Fruit fly (Drosophila melanogaster) whole organism, wandering third instar larva: ENCODE measurements around the gene Agpat2.

Experiments used
- Abd-B ChIP-seq: fragments of >200 bp; optimal IDR thresholded peaks from 2 replicates; lab custom pipeline; 2017; ENCODE audit warnings: missing biosample characterization, missing genetic modification characterization
- CG32264 ChIP-seq: fragments of 200-800 bp; sonication (Bioruptor generic); optimal IDR thresholded peaks from 2 replicates; lab custom pipeline; 2016; ENCODE audit warnings: missing biosample characterization, missing genetic modification characterization
- CG9705 ChIP-seq: fragments of 200-800 bp; sonication (Bioruptor generic); optimal IDR thresholded peaks from 2 replicates; lab custom pipeline; 2018; ENCODE audit warnings: missing biosample characterization, mild to moderate bottlenecking, missing genetic modification characterization
- CrebA ChIP-seq: fragments of 200-800 bp; sonication (Bioruptor generic); optimal IDR thresholded peaks from 2 replicates; lab custom pipeline; 2016; ENCODE audit warnings: missing biosample characterization, mild to moderate bottlenecking, missing genetic modification characterization, borderline replicate concordance
- Dfd ChIP-seq: fragments of >200 bp; optimal IDR thresholded peaks from 2 replicates; lab custom pipeline; 2017; ENCODE audit warnings: missing biosample characterization, missing genetic modification characterization
- Dif ChIP-seq: fragments of 200-275, 200-300 bp; sonication (Bioruptor generic); optimal IDR thresholded peaks from 2 replicates; lab custom pipeline; 2018; ENCODE audit warnings: missing biosample characterization, missing genetic modification characterization; ENCODE audit not compliant: partially characterized antibody
- GATAd ChIP-seq: sonication (Bioruptor generic); optimal IDR thresholded peaks from 2 replicates; lab custom pipeline; 2016; ENCODE audit warnings: missing biosample characterization, missing genetic modification characterization
- HLH106 ChIP-seq: fragments of 200-800 bp; optimal IDR thresholded peaks from 3 replicates; lab custom pipeline; 2019; ENCODE audit warnings: missing biosample characterization, mild to moderate bottlenecking, missing genetic modification characterization, moderate library complexity
- Hnf4 ChIP-seq: fragments of 200-800 bp; sonication (Bioruptor generic); optimal IDR thresholded peaks from 2 replicates; lab custom pipeline; 2016; ENCODE audit warnings: missing biosample characterization, mild to moderate bottlenecking, missing genetic modification characterization
- Hr78 ChIP-seq: fragments of >200 bp; optimal IDR thresholded peaks from 2 replicates; lab custom pipeline; 2017; ENCODE audit warnings: missing biosample characterization, missing genetic modification characterization
- Hr83 ChIP-seq: fragments of 200-300 bp; sonication (Bioruptor generic); optimal IDR thresholded peaks from 2 replicates; lab custom pipeline; 2016; ENCODE audit warnings: missing biosample characterization, mild to moderate bottlenecking, missing genetic modification characterization, moderate library complexity; ENCODE audit not compliant: poor library complexity, severe bottlenecking
- Jra ChIP-seq: sonication (Bioruptor generic); optimal IDR thresholded peaks from 2 replicates; lab custom pipeline; 2016; ENCODE audit warnings: missing biosample characterization, missing genetic modification characterization
- Mio ChIP-seq: sonication (Bioruptor generic); optimal IDR thresholded peaks from 2 replicates; lab custom pipeline; 2016; ENCODE audit warnings: missing biosample characterization, missing genetic modification characterization
- Myc ChIP-seq: fragments of >200 bp; optimal IDR thresholded peaks from 2 replicates; lab custom pipeline; 2017
- N ChIP-seq: fragments of >200 bp; optimal IDR thresholded peaks from 2 replicates; lab custom pipeline; 2018; ENCODE audit warnings: missing biosample characterization, missing external identifiers, missing genetic modification characterization
- OdsH ChIP-seq: fragments of 200-800 bp; sonication (Bioruptor generic); optimal IDR thresholded peaks from 2 replicates; lab custom pipeline; 2016; ENCODE audit warnings: missing biosample characterization, mild to moderate bottlenecking, missing genetic modification characterization
- Rel ChIP-seq, 2 experiments: fragments of 200-800 bp; sonication (Bioruptor generic) in 1 of 2; optimal IDR thresholded peaks; 2 replicates in 1 of 2; 3 replicates in 1 of 2; lab custom pipeline; 2016 to 2019; ENCODE audit warnings: mild to moderate bottlenecking in 2 of 2, missing biosample characterization in 2 of 2, missing genetic modification characterization in 2 of 2, moderate library complexity in 1 of 2
- Sp1 ChIP-seq: fragments of 200-800 bp; sonication (Bioruptor generic); optimal IDR thresholded peaks from 3 replicates; lab custom pipeline; 2019; ENCODE audit warnings: missing biosample characterization, mild to moderate bottlenecking, missing genetic modification characterization, moderate library complexity
- Vsx2 ChIP-seq: fragments of 200-300, 225-300 bp; sonication (Bioruptor generic); optimal IDR thresholded peaks from 2 replicates; lab custom pipeline; 2018; ENCODE audit warnings: missing biosample characterization, missing genetic modification characterization; ENCODE audit not compliant: partially characterized antibody
- br ChIP-seq: fragments of 200-800 bp; sonication (Bioruptor generic); optimal IDR thresholded peaks from 2 replicates; lab custom pipeline; 2016; ENCODE audit warnings: missing biosample characterization, missing genetic modification characterization
- brk ChIP-seq: fragments of 200-800 bp; sonication (Bioruptor generic); optimal IDR thresholded peaks from 2 replicates; lab custom pipeline; 2016; ENCODE audit warnings: missing biosample characterization, mild to moderate bottlenecking, missing genetic modification characterization
- dl ChIP-seq, 2 experiments: fragments of 175-275, 200-275 bp in 1 of 2; fragments of 200-275 bp in 1 of 2; sonication (Bioruptor generic); optimal IDR thresholded peaks; lab custom pipeline; 2018; ENCODE audit warnings: mild to moderate bottlenecking in 2 of 2, missing biosample characterization in 2 of 2, missing genetic modification characterization in 2 of 2, moderate library complexity in 2 of 2; ENCODE audit not compliant: partially characterized antibody in 2 of 2, insufficient read depth in 1 of 2
- dmrt93B ChIP-seq: fragments of 200-800 bp; sonication (Bioruptor generic); optimal IDR thresholded peaks from 2 replicates; lab custom pipeline; 2018; ENCODE audit warnings: missing biosample characterization, mild to moderate bottlenecking, missing genetic modification characterization
- dsf ChIP-seq: sonication (Bioruptor generic); optimal IDR thresholded peaks from 2 replicates; lab custom pipeline; 2016; ENCODE audit warnings: missing biosample characterization, missing genetic modification characterization, borderline replicate concordance
- ey ChIP-seq: fragments of 200-800 bp; sonication (Bioruptor generic); optimal IDR thresholded peaks from 2 replicates; lab custom pipeline; 2016; ENCODE audit warnings: missing biosample characterization, missing genetic modification characterization
- foxo ChIP-seq, 2 experiments: fragments of 200-800 bp; sonication (Bioruptor generic); optimal IDR thresholded peaks; 2 replicates in 1 of 2; 3 replicates in 1 of 2; lab custom pipeline; 2016 to 2017; ENCODE audit warnings: missing biosample characterization in 2 of 2, missing genetic modification characterization in 2 of 2
- fru ChIP-seq: fragments of 200-800 bp; sonication (Bioruptor generic); optimal IDR thresholded peaks from 3 replicates; lab custom pipeline; 2016; ENCODE audit warnings: missing biosample characterization, mild to moderate bottlenecking, missing genetic modification characterization
- h ChIP-seq: fragments of 200-800 bp; sonication (Bioruptor generic); optimal IDR thresholded peaks from 3 replicates; lab custom pipeline; 2016; ENCODE audit warnings: missing biosample characterization, mild to moderate bottlenecking, missing genetic modification characterization
- jim ChIP-seq: fragments of 175-275, 200-325 bp; sonication (Bioruptor generic); optimal IDR thresholded peaks from 2 replicates; lab custom pipeline; 2016; ENCODE audit warnings: missing biosample characterization, mild to moderate bottlenecking, missing genetic modification characterization
- lola ChIP-seq: fragments of >200 bp; optimal IDR thresholded peaks from 2 replicates; lab custom pipeline; 2017; ENCODE audit warnings: missing biosample characterization, missing genetic modification characterization
- pan ChIP-seq: fragments of >200 bp; optimal IDR thresholded peaks from 2 replicates; lab custom pipeline; 2017
- psq ChIP-seq: fragments of 200-800 bp; sonication (Bioruptor generic); optimal IDR thresholded peaks from 3 replicates; lab custom pipeline; 2017; ENCODE audit warnings: missing biosample characterization, mild to moderate bottlenecking, missing genetic modification characterization, moderate library complexity
- rgr ChIP-seq: fragments of 200-800 bp; sonication (Bioruptor generic); optimal IDR thresholded peaks from 3 replicates; lab custom pipeline; 2016; ENCODE audit warnings: missing biosample characterization, mild to moderate bottlenecking, missing genetic modification characterization
- sage ChIP-seq: fragments of 200-800 bp; sonication (Bioruptor generic); optimal IDR thresholded peaks from 2 replicates; lab custom pipeline; 2016; ENCODE audit warnings: missing biosample characterization, mild to moderate bottlenecking, missing genetic modification characterization
- sv ChIP-seq: fragments of 200-800 bp; sonication (Bioruptor generic); optimal IDR thresholded peaks from 3 replicates; lab custom pipeline; 2016; ENCODE audit warnings: missing biosample characterization, missing genetic modification characterization
- tai ChIP-seq: sonication (Bioruptor generic); optimal IDR thresholded peaks from 2 replicates; lab custom pipeline; 2016; ENCODE audit warnings: missing biosample characterization, missing genetic modification characterization
- usp ChIP-seq: fragments of >200 bp; optimal IDR thresholded peaks from 2 replicates; lab custom pipeline; 2017; ENCODE audit warnings: missing biosample characterization, missing genetic modification characterization
- woc ChIP-seq: sonication (Bioruptor generic); optimal IDR thresholded peaks from 2 replicates; lab custom pipeline; 2016; ENCODE audit warnings: missing biosample characterization, mild to moderate bottlenecking, missing genetic modification characterization

The Agpat2 gene

DNA sequence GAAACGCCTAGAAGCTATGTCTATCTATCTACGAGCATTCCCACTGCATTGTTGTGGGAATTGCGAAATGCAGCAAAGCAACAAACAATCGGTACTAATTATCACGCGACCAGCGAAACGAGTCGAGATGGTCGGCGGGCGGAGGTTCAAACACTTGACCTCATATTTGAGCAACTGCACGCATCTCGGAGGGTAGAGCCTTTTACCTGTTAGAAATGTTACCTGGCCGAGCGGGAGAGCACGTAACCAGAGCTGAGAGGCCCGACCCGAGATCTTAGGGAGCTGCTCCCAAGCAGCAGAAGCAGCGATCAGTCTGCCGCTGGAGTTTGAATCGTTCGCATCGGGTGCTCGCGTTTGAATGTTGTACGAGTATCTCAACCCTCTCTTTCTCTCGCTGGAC lies 14.6 kb upstream of the Agpat2 start (continued):
- no peak for TF ChIP-seq dsf (GFP tag; lab: Kevin White, UChicago)
- TF ChIP-seq h = no peak
- TF ChIP-seq CrebA (GFP tag; lab: Kevin White, UChicago) = no peak
- no peak for TF ChIP-seq jim
- TF ChIP-seq ey (GFP tag; lab: Kevin White, UChicago) = no peak
- TF ChIP-seq tai (GFP tag; lab: Kevin White, UChicago) = no peak

DNA sequence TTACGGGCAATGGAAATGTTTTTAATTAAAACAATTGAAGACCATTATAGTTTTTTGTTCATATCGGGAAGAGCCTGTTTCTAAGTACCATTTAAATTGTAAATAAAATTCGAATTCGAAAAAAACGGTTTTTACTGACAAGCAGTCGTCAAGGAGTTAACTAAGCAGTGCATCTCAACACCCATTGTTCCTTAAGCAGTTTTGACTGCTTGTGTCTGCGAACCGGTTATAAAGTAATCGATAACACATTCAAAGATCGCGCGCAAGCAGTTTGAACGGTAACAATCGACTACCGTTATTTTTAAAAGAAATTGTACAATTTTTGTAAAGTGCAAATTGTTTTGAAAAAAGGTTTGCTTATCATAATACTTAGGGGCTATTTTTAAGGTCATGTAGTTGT lies 14.2 kb upstream of the Agpat2 start:
- TF ChIP-seq Myc (lab: Kevin White, UChicago) (peak; percentile 74), N (GFP tag; lab: Kevin White, UChicago) (peak; percentile 83), foxo (GFP tag; optimal IDR thresholded peaks at IDR 0.05; lab: Kevin White, UChicago) (no peak), Rel (GFP tag; optimal IDR thresholded peaks at IDR 0.05; lab: Kevin White, UChicago) (no peak), Rel (tag; optimal IDR thresholded peaks at IDR 0.05; lab: Kevin White, UChicago) (no peak), Dif (GFP tag; lab: Kevin White, UChicago) (no peak)

DNA sequence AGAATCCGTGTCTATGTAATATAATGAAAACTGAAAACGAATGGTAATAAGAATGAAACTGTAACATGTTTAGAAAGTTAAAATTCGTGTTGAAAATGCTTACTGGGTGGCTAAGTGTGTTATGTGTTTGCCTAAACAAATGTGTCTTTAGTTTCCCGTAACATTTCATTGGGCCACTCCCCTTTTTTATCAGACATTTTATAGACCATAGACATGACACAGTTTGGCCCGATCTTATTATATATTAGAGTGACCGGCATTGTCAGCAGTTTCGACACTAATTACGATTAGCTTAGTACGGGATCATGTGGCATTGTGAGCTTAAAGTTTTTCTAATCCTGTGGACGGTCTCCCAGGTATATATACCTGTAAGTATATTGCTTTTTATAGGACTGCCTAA lies 13.3 kb upstream of the Agpat2 start, which contains the start of gene CheA29a:
Gene CheA29a (plus strand): TSS at position 301 of the 400 bp plus-strand sequence.
- TF ChIP-seq Mio = no peak
- TF ChIP-seq br (GFP tag; lab: Kevin White, UChicago) = no peak
- TF ChIP-seq rgr (GFP tag; lab: Kevin White, UChicago) = no peak
- TF ChIP-seq jim = no peak
- TF ChIP-seq woc = no peak
- no peak for TF ChIP-seq OdsH (GFP tag; lab: Kevin White, UChicago)
- no peak for TF ChIP-seq foxo (GFP tag; optimal IDR thresholded peaks at IDR 0.05; lab: Kevin White, UChicago)
- no peak for TF ChIP-seq Hnf4 (GFP tag; lab: Kevin White, UChicago)
- no peak for TF ChIP-seq Vsx2 (GFP tag; lab: Kevin White, UChicago)
- TF ChIP-seq dsf (GFP tag; lab: Kevin White, UChicago) = no peak
- TF ChIP-seq usp (GFP tag; lab: Kevin White, UChicago) = no peak
- TF ChIP-seq sage (GFP tag; lab: Kevin White, UChicago) = no peak
- no peak for TF ChIP-seq psq (GFP tag; lab: Kevin White, UChicago)
- no peak for TF ChIP-seq CG32264 (GFP tag; lab: Kevin White, UChicago)
- TF ChIP-seq lola = no peak
- no peak for TF ChIP-seq sv (GFP tag; lab: Kevin White, UChicago)

DNA sequence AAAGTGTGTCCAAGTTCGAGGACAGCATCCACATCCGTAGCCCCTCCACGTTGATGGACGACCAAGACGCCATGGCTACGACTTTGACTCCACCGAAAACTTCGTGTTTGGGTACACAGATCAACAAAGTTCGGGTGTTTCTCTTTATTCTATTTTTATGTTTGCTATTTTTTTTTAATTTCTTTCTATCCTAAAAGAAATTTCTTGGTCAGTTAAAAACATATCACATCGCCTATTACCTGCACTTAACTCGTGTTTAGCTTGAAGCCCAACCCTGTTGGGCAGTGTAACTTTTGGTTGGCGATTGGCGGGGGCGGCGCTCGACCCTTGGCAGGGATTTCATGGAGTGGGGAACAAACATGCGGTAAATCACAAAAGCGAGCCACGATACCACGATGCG lies 9.7 kb upstream of the Agpat2 start:
- TF ChIP-seq dsf (GFP tag; lab: Kevin White, UChicago) (no peak), dmrt93B (peak; percentile 76), brk (GFP tag; lab: Kevin White, UChicago) (peak; percentile 73), Jra (GFP tag; lab: Kevin White, UChicago) (peak; percentile 21), Hr83 (GFP tag; lab: Kevin White, UChicago) (no peak), OdsH (GFP tag; lab: Kevin White, UChicago) (peak; percentile 74), tai (GFP tag; lab: Kevin White, UChicago) (no peak), HLH106 (peak; percentile 78), pan (lab: Kevin White, UChicago) (no peak), Dfd (no peak), Hnf4 (GFP tag; lab: Kevin White, UChicago) (peak; percentile 42), CG9705 (GFP tag; lab: Kevin White, UChicago) (peak; percentile 70), Sp1 (GFP tag; lab: Kevin White, UChicago) (peak; percentile 82), usp (GFP tag; lab: Kevin White, UChicago) (no peak), Hr78 (GFP tag; lab: Kevin White, UChicago) (no peak), rgr (GFP tag; lab: Kevin White, UChicago) (peak; percentile 73), dl (GFP tag; optimal IDR thresholded peaks at IDR 0.05; lab: Kevin White, UChicago; ENCODE audit: insufficient read depth in 1 of 2, partially characterized antibody in 2 of 2) (no peak), Myc (lab: Kevin White, UChicago) (no peak), CrebA (GFP tag; lab: Kevin White, UChicago) (no peak), br (GFP tag; lab: Kevin White, UChicago) (peak; percentile 83), sage (GFP tag; lab: Kevin White, UChicago) (peak; percentile 32), N (GFP tag; lab: Kevin White, UChicago) (no peak), Mio (no peak), psq (GFP tag; lab: Kevin White, UChicago) (peak; percentile 73), lola (no peak), jim (no peak), Abd-B (GFP tag; lab: Kevin White, UChicago) (no peak), sv (GFP tag; lab: Kevin White, UChicago) (no peak), foxo (GFP tag; optimal IDR thresholded peaks at IDR 0.05; lab: Kevin White, UChicago) (peak; percentile 36 to 76), Dif (GFP tag; lab: Kevin White, UChicago) (no peak), Rel (GFP tag; optimal IDR thresholded peaks at IDR 0.05; lab: Kevin White, UChicago) (no peak), Rel (tag; optimal IDR thresholded peaks at IDR 0.05; lab: Kevin White, UChicago) (peak; percentile 8), h (peak; percentile 85), GATAd (no peak), ey (GFP tag; lab: Kevin White, UChicago) (peak; percentile 88), fru (GFP tag; lab: Kevin White, UChicago) (peak; percentile 86), CG32264 (GFP tag; lab: Kevin White, UChicago) (peak; percentile 73), woc (peak; percentile 74), Vsx2 (GFP tag; lab: Kevin White, UChicago) (no peak)
